Fruit fly (Drosophila melanogaster) whole organism, prepupa: ENCODE measurements around the gene MME1.

ENCODE experiments used
- Blimp-1 ChIP-seq: fragments of 200-800 bp; sonication (Bioruptor generic); optimal IDR thresholded peaks from 3 replicates; lab custom pipeline; 2017; ENCODE audit warnings: missing biosample characterization, missing genetic modification characterization, mild to moderate bottlenecking, moderate library complexity, missing genetic modification reagents
- CG10631 ChIP-seq: fragments of 200-800 bp; sonication (Bioruptor generic); optimal IDR thresholded peaks from 2 replicates; lab custom pipeline; 2016; ENCODE audit warnings: missing biosample characterization, missing genetic modification characterization
- CG10669 ChIP-seq: fragments of 200-800 bp; sonication (Bioruptor generic); optimal IDR thresholded peaks from 3 replicates; lab custom pipeline; 2018; ENCODE audit warnings: missing biosample characterization, mild to moderate bottlenecking, missing genetic modification characterization, moderate library complexity
- CG11762 ChIP-seq: fragments of 200-800 bp; sonication (Bioruptor generic); optimal IDR thresholded peaks from 3 replicates; lab custom pipeline; 2016; ENCODE audit warnings: missing biosample characterization, missing genetic modification characterization; ENCODE audit not compliant: insufficient read depth
- CG11902 ChIP-seq: fragments of 200-800 bp; sonication (Bioruptor generic); optimal IDR thresholded peaks from 3 replicates; lab custom pipeline; 2016; ENCODE audit warnings: missing biosample characterization, missing genetic modification characterization
- CG15336 ChIP-seq: fragments of 200-800 bp; sonication (Bioruptor generic); IDR thresholded peaks from 2 replicates; pipeline ENCODE4 v1.3.6; 2022; ENCODE audit warnings: missing biosample characterization, missing genetic modification characterization
- CG1621 ChIP-seq: fragments of 200-800 bp; sonication (Bioruptor generic); optimal IDR thresholded peaks from 3 replicates; lab custom pipeline; 2018; ENCODE audit warnings: missing biosample characterization, mild to moderate bottlenecking, missing genetic modification characterization
- CG16779 ChIP-seq: fragments of 200-800 bp; sonication (Bioruptor generic); optimal IDR thresholded peaks from 3 replicates; lab custom pipeline; 2017; ENCODE audit warnings: missing biosample characterization, mild to moderate bottlenecking, missing genetic modification characterization
- CG3032 ChIP-seq: fragments of 200-800 bp; optimal IDR thresholded peaks from 2 replicates; lab custom pipeline; 2019; ENCODE audit warnings: missing biosample characterization, mild to moderate bottlenecking, missing genetic modification characterization, moderate library complexity
- CG31627 ChIP-seq: fragments of 200-800 bp; sonication (Bioruptor generic); optimal IDR thresholded peaks from 3 replicates; lab custom pipeline; 2016; ENCODE audit warnings: missing biosample characterization, missing genetic modification characterization
- CG34406 ChIP-seq: fragments of 200-800 bp; sonication (Bioruptor generic); optimal IDR thresholded peaks from 3 replicates; lab custom pipeline; 2016; ENCODE audit warnings: missing biosample characterization, missing genetic modification characterization
- CG3919 ChIP-seq: fragments of 200-800 bp; sonication (Bioruptor generic); optimal IDR thresholded peaks from 3 replicates; lab custom pipeline; 2016; ENCODE audit warnings: missing biosample characterization, missing genetic modification characterization
- CG6163 ChIP-seq: fragments of 200-800 bp; sonication (Bioruptor generic); IDR thresholded peaks from 3 replicates; pipeline ENCODE4 v1.3.6; 2022; ENCODE audit warnings: missing biosample characterization, missing genetic modification characterization
- CG6276 ChIP-seq: fragments of 200-800 bp; sonication (Bioruptor generic); optimal IDR thresholded peaks from 2 replicates; lab custom pipeline; 2017; ENCODE audit warnings: missing biosample characterization, mild to moderate bottlenecking, missing genetic modification characterization
- CG6792 ChIP-seq: fragments of 200-800 bp; sonication (Bioruptor generic); optimal IDR thresholded peaks from 3 replicates; lab custom pipeline; 2016; ENCODE audit warnings: missing biosample characterization, missing genetic modification characterization
- CG6808 ChIP-seq: fragments of 200-800 bp; sonication (Bioruptor generic); optimal IDR thresholded peaks from 3 replicates; lab custom pipeline; 2017; ENCODE audit warnings: missing biosample characterization, missing genetic modification characterization, mild to moderate bottlenecking, moderate library complexity, missing genetic modification reagents
- CG7368 ChIP-seq: fragments of 200-800 bp; sonication (Bioruptor generic); optimal IDR thresholded peaks from 3 replicates; lab custom pipeline; 2016; ENCODE audit warnings: missing biosample characterization, missing genetic modification characterization
- CG8119 ChIP-seq: fragments of 200-800 bp; sonication (Bioruptor generic); IDR thresholded peaks from 3 replicates; pipeline ENCODE4 v1.3.6; 2022; ENCODE audit warnings: missing biosample characterization, missing genetic modification characterization
- CG8632 ChIP-seq: fragments of 200-800 bp; sonication (Bioruptor generic); optimal IDR thresholded peaks from 3 replicates; lab custom pipeline; 2016; ENCODE audit warnings: missing biosample characterization, missing genetic modification characterization
- CG9139 ChIP-seq: fragments of 200-800 bp; sonication (Bioruptor generic); optimal IDR thresholded peaks from 3 replicates; lab custom pipeline; 2017; ENCODE audit warnings: missing biosample characterization, mild to moderate bottlenecking, missing genetic modification characterization
- Eip78C ChIP-seq: fragments of 200-800 bp; sonication (Bioruptor generic); peaks from one replicate; lab custom pipeline; 2016; ENCODE audit warnings: missing biosample characterization, missing genetic modification characterization
- Ets21C ChIP-seq: fragments of 200-800 bp; sonication (Bioruptor generic); optimal IDR thresholded peaks from 3 replicates; lab custom pipeline; 2016; ENCODE audit warnings: missing biosample characterization, missing genetic modification characterization
- Hr38 ChIP-seq: sonication (Bioruptor generic); optimal IDR thresholded peaks from 2 replicates; lab custom pipeline; 2016; ENCODE audit warnings: missing biosample characterization, missing genetic modification characterization
- Hr4 ChIP-seq: fragments of 200-800 bp; sonication (Bioruptor generic); optimal IDR thresholded peaks from 3 replicates; lab custom pipeline; 2016; ENCODE audit warnings: missing biosample characterization, missing genetic modification characterization
- Lpt ChIP-seq: fragments of 200-800 bp; sonication (Bioruptor generic); optimal IDR thresholded peaks from 3 replicates; lab custom pipeline; 2016; ENCODE audit warnings: missing biosample characterization, missing genetic modification characterization
- OdsH ChIP-seq: fragments of 200-800 bp; sonication (Bioruptor generic); optimal IDR thresholded peaks from 3 replicates; lab custom pipeline; 2016; ENCODE audit warnings: missing biosample characterization, missing genetic modification characterization
- Smox ChIP-seq: fragments of 200-800 bp; sonication (Bioruptor generic); optimal IDR thresholded peaks from 3 replicates; lab custom pipeline; 2016; ENCODE audit warnings: missing biosample characterization, missing genetic modification characterization
- Sox102F ChIP-seq: fragments of 200-800 bp; sonication (Bioruptor generic); optimal IDR thresholded peaks from 2 replicates; lab custom pipeline; 2016; ENCODE audit warnings: missing biosample characterization, mild to moderate bottlenecking, missing genetic modification characterization
- Sox14 ChIP-seq: fragments of 200-800 bp; sonication (Bioruptor generic); optimal IDR thresholded peaks from 3 replicates; lab custom pipeline; 2016; ENCODE audit warnings: missing biosample characterization, missing genetic modification characterization
- Sox15 ChIP-seq: fragments of 200-800 bp; sonication (Bioruptor generic); optimal IDR thresholded peaks from 3 replicates; lab custom pipeline; 2016; ENCODE audit warnings: missing biosample characterization, missing genetic modification characterization
- achi ChIP-seq: fragments of 200-800 bp; sonication (Bioruptor generic); optimal IDR thresholded peaks from 3 replicates; lab custom pipeline; 2016; ENCODE audit warnings: missing biosample characterization, missing genetic modification characterization
- acj6 ChIP-seq: fragments of 200-800 bp; sonication (Bioruptor generic); optimal IDR thresholded peaks from 3 replicates; lab custom pipeline; 2016; ENCODE audit warnings: missing biosample characterization, missing genetic modification characterization
- dac ChIP-seq: fragments of 200-800 bp; sonication (Bioruptor generic); optimal IDR thresholded peaks from 2 replicates; lab custom pipeline; 2017; ENCODE audit warnings: missing biosample characterization, mild to moderate bottlenecking, missing genetic modification characterization
- eg ChIP-seq: fragments of 200-800 bp; sonication (Bioruptor generic); IDR thresholded peaks from 3 replicates; pipeline ENCODE4 v1.3.6; 2022; ENCODE audit warnings: missing biosample characterization, missing genetic modification characterization
- esn ChIP-seq: fragments of 200-800 bp; sonication (Bioruptor generic); optimal IDR thresholded peaks from 2 replicates; lab custom pipeline; 2016; ENCODE audit warnings: missing biosample characterization, mild to moderate bottlenecking, missing genetic modification characterization, moderate library complexity
- fd59A ChIP-seq: fragments of 200-800 bp; sonication (Bioruptor generic); optimal IDR thresholded peaks from 2 replicates; lab custom pipeline; 2017; ENCODE audit warnings: missing biosample characterization, mild to moderate bottlenecking, missing genetic modification characterization, missing genetic modification reagents
- fd85E ChIP-seq: fragments of 200-800 bp; sonication (Bioruptor generic); optimal IDR thresholded peaks from 3 replicates; lab custom pipeline; 2016; ENCODE audit warnings: missing biosample characterization, missing genetic modification characterization
- fkh ChIP-seq: fragments of 200-800 bp; sonication (Bioruptor generic); optimal IDR thresholded peaks from 3 replicates; lab custom pipeline; 2017; ENCODE audit warnings: missing biosample characterization, mild to moderate bottlenecking, missing genetic modification characterization, moderate library complexity
- lz ChIP-seq: fragments of 200-800 bp; sonication (Bioruptor generic); optimal IDR thresholded peaks from 3 replicates; lab custom pipeline; 2016; ENCODE audit warnings: missing biosample characterization, missing genetic modification characterization
- net ChIP-seq: fragments of 200-800 bp; sonication (Bioruptor generic); optimal IDR thresholded peaks from 3 replicates; lab custom pipeline; 2016; ENCODE audit warnings: missing biosample characterization, missing genetic modification characterization
- pdm3 ChIP-seq: fragments of 200-800 bp; sonication (Bioruptor generic); optimal IDR thresholded peaks from 3 replicates; lab custom pipeline; 2016; ENCODE audit warnings: missing biosample characterization, missing genetic modification characterization
- ss ChIP-seq, 2 experiments: fragments of 200-800 bp; sonication (Bioruptor generic); optimal IDR thresholded peaks; 2 replicates in 1 of 2; 3 replicates in 1 of 2; lab custom pipeline; 2017 to 2018; ENCODE audit warnings: mild to moderate bottlenecking in 2 of 2, missing biosample characterization in 2 of 2, missing genetic modification characterization in 2 of 2, moderate library complexity in 1 of 2
- svp ChIP-seq: fragments of 200-800 bp; sonication (Bioruptor generic); peaks from one replicate; lab custom pipeline; 2016; ENCODE audit warnings: missing biosample characterization, missing genetic modification characterization
- topi ChIP-seq: fragments of 200-800 bp; sonication (Bioruptor generic); optimal IDR thresholded peaks from 3 replicates; lab custom pipeline; 2016; ENCODE audit warnings: missing biosample characterization, missing genetic modification characterization
- vri ChIP-seq: fragments of 200-800 bp; sonication (Bioruptor generic); optimal IDR thresholded peaks from 3 replicates; lab custom pipeline; 2016; ENCODE audit warnings: missing biosample characterization, mild to moderate bottlenecking, missing genetic modification characterization

MME1 gene

dm6 chr2L:7042150-7042811, 15.0 kb downstream of the MME1 start (continued):
- TF ChIP-seq dac (GFP tag; lab: Kevin White, UChicago) (peak; percentile 20), Hr38 (GFP tag; lab: Kevin White, UChicago) (no peak), CG34406 (GFP tag; lab: Kevin White, UChicago) (no peak), Blimp-1 (peak; percentile 20), CG10669 (GFP tag; lab: Kevin White, UChicago) (no peak), Eip78C (GFP tag; lab: Kevin White, UChicago) (peak; percentile 81), CG11762 (GFP tag; lab: Kevin White, UChicago) (no peak), Hr4 (GFP tag; lab: Kevin White, UChicago) (peak; percentile 77), eg (GFP tag; lab: Robert Waterston, UW) (peak; percentile 62), CG10631 (GFP tag; lab: Kevin White, UChicago) (peak; percentile 9), CG15336 (GFP tag; lab: Robert Waterston, UW) (peak; percentile 84), esn (peak; percentile 47), CG9139 (GFP tag; lab: Kevin White, UChicago) (no peak), CG8119 (GFP tag; lab: Robert Waterston, UW) (peak; percentile 86), CG6276 (GFP tag; lab: Kevin White, UChicago) (peak; percentile 67), svp (GFP tag; lab: Kevin White, UChicago) (peak; percentile 30), vri (GFP tag; lab: Kevin White, UChicago) (peak; percentile 81), fd59A (peak; percentile 18), acj6 (GFP tag; lab: Kevin White, UChicago) (peak; percentile 30), Ets21C (GFP tag; lab: Kevin White, UChicago) (no peak), CG7368 (GFP tag; lab: Kevin White, UChicago) (no peak), CG3032 (no peak), Sox14 (peak; percentile 13), Sox15 (GFP tag; lab: Kevin White, UChicago) (no peak)

dm6 chr2L:7043039-7043905, 15.9 kb downstream of the MME1 start:
- TF ChIP-seq Eip78C (GFP tag; lab: Kevin White, UChicago) (peak; percentile 86), Ets21C (GFP tag; lab: Kevin White, UChicago) (peak; percentile 3), esn (peak; percentile 73), CG6163 (peak; percentile 32; the same call in 2 of the 3 replicates), Lpt (no peak), ss (GFP tag; optimal IDR thresholded peaks at IDR 0.05; lab: Kevin White, UChicago) (peak in 1 of 2 experiments; percentile 25), svp (GFP tag; lab: Kevin White, UChicago) (peak; percentile 88), pdm3 (peak; percentile 40), CG16779 (tag; lab: Kevin White, UChicago) (no peak), topi (GFP tag; lab: Kevin White, UChicago) (peak; percentile 67), CG6276 (GFP tag; lab: Kevin White, UChicago) (peak; percentile 35), eg (GFP tag; lab: Robert Waterston, UW) (peak; percentile 29; the same call in 1 of the 3 replicates), fd59A (peak; percentile 20), Sox14 (peak; percentile 49), Sox102F (peak; percentile 53), achi (peak; percentile 28), CG31627 (GFP tag; lab: Kevin White, UChicago) (peak; percentile 50), CG11902 (peak; percentile 3), net (GFP tag; lab: Kevin White, UChicago) (peak; percentile 22), CG1621 (no peak), CG8632 (GFP tag; lab: Kevin White, UChicago) (peak; percentile 28), Smox (peak; percentile 61), CG10669 (GFP tag; lab: Kevin White, UChicago) (peak; percentile 29), Blimp-1 (peak; percentile 52), CG3919 (peak; percentile 24), CG6808 (GFP tag; lab: Kevin White, UChicago) (peak; percentile 45), fd85E (GFP tag; lab: Kevin White, UChicago) (no peak), fkh (GFP tag; lab: Kevin White, UChicago) (peak; percentile 92), CG15336 (GFP tag; lab: Robert Waterston, UW) (0 out of 2 replicates have a peak, but pooled peaks have one; percentile 23), lz (GFP tag; lab: Kevin White, UChicago) (peak; percentile 55), OdsH (peak; percentile 44), CG6792 (GFP tag; lab: Kevin White, UChicago) (no peak), dac (GFP tag; lab: Kevin White, UChicago) (no peak), Hr38 (GFP tag; lab: Kevin White, UChicago) (no peak)
